Fruit fly (Drosophila melanogaster): ENCODE data around the gene CG5885.

The CG5885 gene

DNA sequence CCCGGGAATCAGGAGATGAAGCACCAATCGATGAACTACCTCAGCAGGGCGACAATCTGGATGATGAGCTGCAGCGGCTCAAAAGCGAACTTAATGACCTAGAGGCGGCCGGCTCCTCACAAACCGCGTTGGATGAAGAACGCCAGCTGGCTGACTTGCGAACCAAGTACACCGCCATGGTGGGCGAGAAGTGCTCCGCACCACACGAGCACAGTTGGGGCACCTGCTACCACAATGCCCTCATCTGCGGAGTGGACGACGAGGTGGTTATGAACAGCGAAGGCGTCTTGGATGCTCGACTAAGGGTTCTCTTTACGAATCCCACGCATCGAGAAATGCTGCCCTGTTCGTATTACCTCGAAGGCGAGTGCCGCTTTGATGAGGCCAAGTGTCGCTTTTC, 36.6 kb upstream of the CG5885 start:
- TF ChIP-seq Sox102F (GFP tag; optimal IDR thresholded peaks at IDR 0.05) (no peak), pdm3 (GFP tag; optimal IDR thresholded peaks at IDR 0.05) (no peak), CG7368 (GFP tag; optimal IDR thresholded peaks at IDR 0.05) (no peak), CG9139 (GFP tag; optimal IDR thresholded peaks at IDR 0.05) (no peak), ss (GFP tag; optimal IDR thresholded peaks at IDR 0.05) (no peak), Gug (GFP tag; IDR thresholded peaks at IDR 0.05) (no peak), CG34406 (GFP tag; optimal IDR thresholded peaks at IDR 0.05) (no peak), fd59A (GFP tag; optimal IDR thresholded peaks at IDR 0.05) (no peak), CG8319 (GFP tag; optimal IDR thresholded peaks at IDR 0.05) (no peak), CG6276 (GFP tag; optimal IDR thresholded peaks at IDR 0.05) (no peak), CG1621 (tag; optimal IDR thresholded peaks at IDR 0.05) (no peak)

DNA sequence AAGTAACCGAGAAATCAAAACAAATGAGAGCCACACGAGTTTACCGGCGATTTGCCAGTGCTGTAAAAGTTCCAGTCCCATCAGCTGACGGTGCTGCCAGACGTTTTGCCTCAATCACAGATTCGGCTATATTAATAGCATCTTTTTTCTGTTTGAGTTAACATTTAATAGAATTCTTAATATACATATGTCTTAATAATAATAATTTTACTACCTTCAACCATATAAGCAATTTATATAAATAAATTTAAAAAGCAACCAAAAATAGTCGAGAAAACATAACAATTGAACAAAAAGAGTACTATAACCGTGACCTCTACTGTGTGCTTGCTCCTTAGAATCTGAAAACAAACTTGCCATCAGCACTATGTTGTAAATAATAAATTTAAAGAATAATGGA, 36.0 kb upstream of the CG5885 start, which contains the start of the genes CG13126 and CG4709:
Gene CG13126 (minus strand): TSS at position 63 of the 400 bp plus-strand sequence.
Gene CG4709 (plus strand): TSS at position 207 of the 400 bp plus-strand sequence.
- TF ChIP-seq CG6854 (GFP tag; optimal IDR thresholded peaks at IDR 0.05) (peak; percentile 79), CG3032 (tag; optimal IDR thresholded peaks at IDR 0.05) (peak; percentile 96), Hr39 (GFP tag; optimal IDR thresholded peaks at IDR 0.05) (peak; percentile 64), CG11902 (GFP tag; optimal IDR thresholded peaks at IDR 0.05) (peak; percentile 75), topi (GFP tag; optimal IDR thresholded peaks at IDR 0.05) (peak; percentile 85), CG6808 (GFP tag; optimal IDR thresholded peaks at IDR 0.05) (peak; percentile 87), Ets96B (tag; optimal IDR thresholded peaks at IDR 0.05) (peak; percentile 95), CG7368 (GFP tag; optimal IDR thresholded peaks at IDR 0.05) (peak; percentile 88), CG8632 (GFP tag; optimal IDR thresholded peaks at IDR 0.05) (peak; percentile 85), Eip93F (GFP tag; optimal IDR thresholded peaks at IDR 0.05) (peak; percentile 65), CG6163 (GFP tag; IDR thresholded peaks at IDR 0.05) (peak; percentile 90), CG10631 (GFP tag; optimal IDR thresholded peaks at IDR 0.05) (peak; percentile 93), net (GFP tag; optimal IDR thresholded peaks at IDR 0.05) (peak; percentile 92), fkh (GFP tag; optimal IDR thresholded peaks at IDR 0.05) (peak; percentile 67), CG15336 (GFP tag; IDR thresholded peaks at IDR 0.05) (peak; percentile 94), Eip75B (GFP tag; optimal IDR thresholded peaks at IDR 0.05) (peak; percentile 78), CG11762 (GFP tag; optimal IDR thresholded peaks at IDR 0.05; ENCODE audit: insufficient read depth) (peak; percentile 86), CG4318 (GFP tag; optimal IDR thresholded peaks at IDR 0.05) (no peak), Ets21C (GFP tag; optimal IDR thresholded peaks at IDR 0.05) (peak; percentile 64), spab (GFP tag; optimal IDR thresholded peaks at IDR 0.05) (peak; percentile 85), salr (GFP tag; optimal IDR thresholded peaks at IDR 0.05) (peak; percentile 61 to 75), esn (GFP tag; optimal IDR thresholded peaks at IDR 0.05) (peak; percentile 90), OdsH (GFP tag; optimal IDR thresholded peaks at IDR 0.05) (peak; percentile 89), Met (GFP tag; optimal IDR thresholded peaks at IDR 0.05) (peak; percentile 83), Sox14 (GFP tag; optimal IDR thresholded peaks at IDR 0.05) (peak; percentile 74), CG16779 (tag; optimal IDR thresholded peaks at IDR 0.05) (peak; percentile 80), Lpt (GFP tag; optimal IDR thresholded peaks at IDR 0.05) (peak; percentile 82), fd85E (GFP tag; optimal IDR thresholded peaks at IDR 0.05) (peak; percentile 67), Gug (GFP tag; IDR thresholded peaks at IDR 0.05) (peak; percentile 92), CG32006 (GFP tag; optimal IDR thresholded peaks at IDR 0.05) (peak; percentile 90), Sox102F (GFP tag; optimal IDR thresholded peaks at IDR 0.05) (peak; percentile 85), CG8119 (GFP tag; IDR thresholded peaks at IDR 0.05) (peak; percentile 94), Blimp-1 (GFP tag; optimal IDR thresholded peaks at IDR 0.05) (peak; percentile 79), Hr38 (GFP tag; optimal IDR thresholded peaks at IDR 0.05) (no peak), CG11294 (GFP tag; IDR thresholded peaks at IDR 0.05) (peak; percentile 82), CG1621 (tag; optimal IDR thresholded peaks at IDR 0.05) (peak; percentile 65), pdm3 (GFP tag; optimal IDR thresholded peaks at IDR 0.05) (peak; percentile 83), CG9139 (GFP tag; optimal IDR thresholded peaks at IDR 0.05) (peak; percentile 84), CG31627 (GFP tag; optimal IDR thresholded peaks at IDR 0.05) (peak; percentile 65), eg (GFP tag; IDR thresholded peaks at IDR 0.05) (peak; percentile 94), fd59A (GFP tag; optimal IDR thresholded peaks at IDR 0.05) (peak; percentile 59), vri (GFP tag; optimal IDR thresholded peaks at IDR 0.05) (peak; percentile 87), achi (GFP tag; optimal IDR thresholded peaks at IDR 0.05) (peak; percentile 90), CG8319 (GFP tag; optimal IDR thresholded peaks at IDR 0.05) (peak; percentile 86), Hr4 (GFP tag; optimal IDR thresholded peaks at IDR 0.05) (peak; percentile 81), dac (GFP tag; optimal IDR thresholded peaks at IDR 0.05) (peak; percentile 65)

Data from whole organism, prepupa.